Worm (Caenorhabditis elegans): ENCODE measurements around the gene T25F10.3.

T25F10.3 gene

DNA sequence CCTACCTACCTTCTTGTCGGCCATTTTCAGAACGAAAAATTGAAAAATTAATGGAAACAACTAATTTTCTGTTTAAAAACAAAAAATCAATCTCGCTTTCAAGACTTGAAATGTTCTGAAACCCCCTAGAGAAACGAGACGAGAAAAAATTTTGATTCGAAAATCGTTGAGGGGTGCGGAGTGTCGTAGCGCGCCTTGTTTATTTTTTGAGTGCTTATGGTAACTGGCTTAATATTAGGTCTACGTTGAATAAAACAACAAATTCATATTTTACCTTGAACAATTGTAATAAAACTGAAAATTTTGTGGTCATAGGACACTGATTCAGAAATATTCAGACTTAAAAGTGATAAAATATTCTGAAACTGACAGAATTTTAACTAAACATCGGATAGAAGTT, 34.4 kb upstream of the T25F10.3 start, which contains the start of gene sna-1:
TSS of gene sna-1 (minus strand) at position 218 of the 400 bp plus-strand sequence.
- TF ChIP-seq scrt-1 (GFP tag; IDR thresholded peaks at IDR 0.05) (no peak), ceh-36 (tag; optimal IDR thresholded peaks at IDR 0.05) (no peak)

DNA sequence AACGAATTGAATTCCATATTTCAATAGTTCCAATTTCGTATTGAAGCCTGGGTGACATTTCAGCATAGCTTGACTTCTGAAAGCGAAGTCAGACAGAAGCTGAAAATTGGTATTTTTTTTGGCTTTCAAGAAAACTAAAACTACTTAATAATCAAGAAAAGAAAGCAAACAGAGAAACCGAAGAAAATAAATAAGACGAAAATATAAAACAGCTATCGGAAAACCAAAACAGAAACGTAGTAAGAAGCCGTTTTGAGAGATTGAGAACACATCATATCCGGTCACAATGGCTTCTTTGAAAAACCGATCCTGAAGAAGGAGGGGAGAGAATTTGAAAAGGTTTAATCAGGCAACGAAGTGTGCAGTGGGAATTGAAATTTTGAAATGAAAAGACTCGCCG, 26.6 kb upstream of the T25F10.3 start, which contains the start of gene srg-30:
TSS of gene srg-30 (minus strand) at position 101 of the 400 bp plus-strand sequence.
- TF ChIP-seq tbx-11 (GFP tag; IDR thresholded peaks at IDR 0.05) (no peak), F13C5.2 (tag; optimal IDR thresholded peaks at IDR 0.05) (no peak), aly-1 (tag; optimal IDR thresholded peaks at IDR 0.05) (no peak), hmg-4 (GFP tag; optimal IDR thresholded peaks at IDR 0.05) (no peak), ama-1 (optimal IDR thresholded peaks at IDR 0.05) (no peak)

DNA sequence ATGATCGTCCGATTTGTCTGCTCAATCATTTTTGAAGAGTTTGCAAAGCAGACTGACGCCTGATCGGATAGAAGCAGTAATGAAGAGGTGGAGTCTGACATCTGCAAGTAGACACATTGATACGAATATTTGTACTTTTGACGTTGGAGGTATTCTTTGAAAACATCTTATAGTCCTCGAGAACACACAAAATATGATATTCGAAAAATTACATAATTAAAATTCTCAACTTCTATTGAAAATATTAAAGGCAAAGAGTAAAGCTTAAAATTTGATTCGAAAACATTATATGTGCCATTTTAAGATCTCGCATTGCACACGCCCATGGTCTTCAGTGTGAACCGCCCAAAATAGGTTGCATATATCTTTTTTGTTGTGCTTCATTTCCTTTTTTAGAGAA, 22.5 kb upstream of the T25F10.3 start, which contains the start of gene ZC487.2:
TSS of gene ZC487.2 (minus strand) at position 101 of the 400 bp plus-strand sequence.
- TF ChIP-seq flt-1 (GFP tag; IDR thresholded peaks at IDR 0.05): no peak
- no peak for TF ChIP-seq pes-1 (GFP tag; IDR thresholded peaks at IDR 0.05)
- no peak for TF ChIP-seq aly-1 (tag; optimal IDR thresholded peaks at IDR 0.05)
- no peak for TF ChIP-seq tbx-11 (GFP tag; IDR thresholded peaks at IDR 0.05)
- no peak for TF ChIP-seq sea-1 (GFP tag; conservative IDR thresholded peaks at IDR 0.05)

DNA sequence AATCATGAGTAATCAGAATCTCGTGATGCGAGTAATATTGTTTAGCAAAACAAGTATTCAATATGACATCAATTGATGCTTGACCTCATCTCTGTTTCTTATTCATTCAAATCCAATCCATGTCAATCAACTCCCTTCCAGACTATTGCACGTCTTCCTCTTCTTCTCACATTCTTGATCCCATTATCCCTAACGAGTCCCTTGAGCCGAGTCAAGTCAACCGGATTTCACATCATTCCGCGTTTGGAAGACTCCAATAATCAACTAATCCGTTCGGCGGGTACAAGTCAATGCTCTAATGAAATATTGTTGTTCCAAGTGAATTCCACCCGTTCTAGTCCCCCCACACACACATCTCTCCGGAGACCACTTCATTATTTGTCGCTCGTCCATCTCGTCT, 18.6 kb upstream of the T25F10.3 start:
- TF ChIP-seq hmbx-1 (tag; optimal IDR thresholded peaks at IDR 0.05): no peak
- no peak for TF ChIP-seq aly-1 (tag; optimal IDR thresholded peaks at IDR 0.05)
- TF ChIP-seq ets-7 (tag; optimal IDR thresholded peaks at IDR 0.05): no peak
- TF ChIP-seq pes-1 (GFP tag; IDR thresholded peaks at IDR 0.05): no peak
- TF ChIP-seq hnd-1 (tag; optimal IDR thresholded peaks at IDR 0.05): no peak
- TF ChIP-seq tra-4 (tag; optimal IDR thresholded peaks at IDR 0.05): no peak
- no peak for TF ChIP-seq flt-1 (GFP tag; IDR thresholded peaks at IDR 0.05)
- TF ChIP-seq F13C5.2 (tag; optimal IDR thresholded peaks at IDR 0.05): no peak
- TF ChIP-seq tbx-37 (GFP tag; conservative IDR thresholded peaks at IDR 0.05): no peak
- TF ChIP-seq ama-1 (optimal IDR thresholded peaks at IDR 0.05): no peak
- no peak for TF ChIP-seq scrt-1 (GFP tag; IDR thresholded peaks at IDR 0.05)
- no peak for TF ChIP-seq ceh-13 (GFP tag; optimal IDR thresholded peaks at IDR 0.05)
- TF ChIP-seq hmg-4 (GFP tag; optimal IDR thresholded peaks at IDR 0.05): no peak
- TF ChIP-seq tbx-11 (GFP tag; IDR thresholded peaks at IDR 0.05): no peak
- TF ChIP-seq sea-1 (GFP tag; conservative IDR thresholded peaks at IDR 0.05): no peak
- TF ChIP-seq B0310.2 (tag; optimal IDR thresholded peaks at IDR 0.05): no peak
- TF ChIP-seq ceh-36 (tag; optimal IDR thresholded peaks at IDR 0.05): no peak

DNA sequence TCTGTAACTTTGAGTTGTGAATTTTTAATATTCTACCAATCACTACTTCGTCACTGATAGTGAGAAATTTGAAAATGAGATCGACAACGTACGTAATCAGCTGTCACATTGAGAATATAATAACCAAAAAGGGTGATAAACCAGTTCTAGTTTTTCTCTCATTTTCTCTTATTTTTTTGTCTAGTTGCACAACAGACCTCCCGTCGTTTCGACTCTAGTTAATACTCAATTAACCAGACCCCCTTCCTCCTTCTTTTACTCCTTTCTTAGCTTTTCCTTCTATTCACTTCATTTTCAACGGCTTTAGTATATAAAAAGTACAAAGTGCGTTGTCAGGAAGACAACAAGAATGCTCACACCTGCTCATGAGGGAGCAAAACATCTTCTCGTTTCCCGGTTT, 17.7 kb upstream of the T25F10.3 start, which contains the start of gene ZC487.1:
TSS of gene ZC487.1 (plus strand) at position 301 of the 400 bp plus-strand sequence.
- TF ChIP-seq scrt-1 (GFP tag; IDR thresholded peaks at IDR 0.05): no peak
- no peak for TF ChIP-seq pes-1 (GFP tag; IDR thresholded peaks at IDR 0.05)
- no peak for TF ChIP-seq tbx-11 (GFP tag; IDR thresholded peaks at IDR 0.05)
- no peak for TF ChIP-seq hmbx-1 (tag; optimal IDR thresholded peaks at IDR 0.05)

DNA sequence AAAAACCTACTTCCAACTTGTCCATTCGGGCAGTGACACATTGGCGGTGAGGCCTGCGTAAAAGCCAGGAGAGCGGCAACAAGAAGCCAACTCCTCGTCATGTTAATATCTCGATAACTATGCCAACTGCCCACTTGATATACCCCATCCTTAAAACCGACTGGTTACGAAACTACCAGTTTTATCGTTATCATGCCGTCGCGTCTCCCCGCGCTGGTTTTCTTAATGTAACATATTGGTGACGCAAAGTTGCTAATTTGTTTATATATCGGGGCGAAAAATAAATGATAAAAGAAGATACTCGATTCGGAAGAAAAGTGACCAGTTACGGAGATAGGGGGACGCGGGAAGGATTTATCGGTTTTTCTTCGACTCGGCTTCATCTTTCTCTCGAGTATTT, 13.3 kb upstream of the T25F10.3 start, which contains the start of gene grl-9:
TSS of gene grl-9 (minus strand) at position 101 of the 400 bp plus-strand sequence.
- no peak for TF ChIP-seq hmg-4 (GFP tag; optimal IDR thresholded peaks at IDR 0.05)
- no peak for TF ChIP-seq pes-1 (GFP tag; IDR thresholded peaks at IDR 0.05)
- no peak for TF ChIP-seq ets-7 (tag; optimal IDR thresholded peaks at IDR 0.05)
- TF ChIP-seq hnd-1 (tag; optimal IDR thresholded peaks at IDR 0.05): no peak
- TF ChIP-seq B0310.2 (tag; optimal IDR thresholded peaks at IDR 0.05): no peak
- TF ChIP-seq ceh-13 (GFP tag; optimal IDR thresholded peaks at IDR 0.05): no peak
- TF ChIP-seq F13C5.2 (tag; optimal IDR thresholded peaks at IDR 0.05): no peak
- TF ChIP-seq scrt-1 (GFP tag; IDR thresholded peaks at IDR 0.05): no peak
- TF ChIP-seq ceh-36 (tag; optimal IDR thresholded peaks at IDR 0.05): no peak

DNA sequence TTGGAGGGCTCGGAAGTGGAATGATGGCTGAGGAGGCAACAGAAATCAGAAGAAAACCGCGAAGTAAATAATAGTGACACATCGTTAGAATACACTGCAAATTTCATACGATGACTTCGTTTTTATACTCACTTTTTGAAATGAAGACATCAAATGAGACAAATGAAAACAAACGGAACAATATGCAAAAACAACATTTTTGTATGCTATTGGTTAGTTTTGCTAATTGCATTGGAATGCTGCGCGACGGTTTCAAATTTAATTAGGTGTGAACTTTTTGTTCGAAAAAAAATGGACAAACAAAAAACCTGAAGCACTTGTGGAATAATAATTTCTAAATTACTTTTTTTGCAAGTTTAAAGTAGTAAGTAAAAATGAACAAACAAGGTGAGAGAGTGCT, 11.9 kb upstream of the T25F10.3 start, which contains the start of gene grl-8:
TSS of gene grl-8 (minus strand) at position 101 of the 400 bp plus-strand sequence.
- TF ChIP-seq flt-1 (GFP tag; IDR thresholded peaks at IDR 0.05) (no peak), tra-4 (tag; optimal IDR thresholded peaks at IDR 0.05) (no peak), B0310.2 (tag; optimal IDR thresholded peaks at IDR 0.05) (no peak), aly-1 (tag; optimal IDR thresholded peaks at IDR 0.05) (no peak)

DNA sequence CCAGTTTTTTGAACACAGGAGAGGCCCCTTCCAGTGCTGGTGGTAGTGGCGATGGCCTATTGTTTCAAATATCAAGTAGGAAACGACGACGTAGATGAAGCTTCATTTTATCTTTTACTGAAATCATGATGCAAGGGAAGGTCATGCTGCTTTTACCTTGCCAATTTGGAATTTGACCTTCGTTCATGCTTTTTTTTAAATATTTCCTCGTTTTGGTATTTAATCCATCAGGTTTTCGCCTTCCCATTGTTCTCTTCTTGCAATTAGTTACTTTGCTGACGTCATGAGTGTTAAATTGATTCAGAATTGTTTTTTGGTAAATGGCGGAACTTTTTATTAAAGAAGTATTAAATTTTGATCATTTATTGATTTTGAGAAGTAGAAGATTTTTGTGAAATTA, 8.8 kb upstream of the T25F10.3 start:
- TF ChIP-seq B0310.2 (tag; optimal IDR thresholded peaks at IDR 0.05) (no peak), ceh-13 (GFP tag; optimal IDR thresholded peaks at IDR 0.05) (no peak), tbx-37 (GFP tag; conservative IDR thresholded peaks at IDR 0.05) (no peak), tbx-11 (GFP tag; IDR thresholded peaks at IDR 0.05) (no peak), sea-1 (GFP tag; conservative IDR thresholded peaks at IDR 0.05) (no peak), pes-1 (GFP tag; IDR thresholded peaks at IDR 0.05) (no peak), F13C5.2 (tag; optimal IDR thresholded peaks at IDR 0.05) (no peak), ets-7 (tag; optimal IDR thresholded peaks at IDR 0.05) (no peak), ama-1 (optimal IDR thresholded peaks at IDR 0.05) (no peak), hmg-4 (GFP tag; optimal IDR thresholded peaks at IDR 0.05) (no peak), flt-1 (GFP tag; IDR thresholded peaks at IDR 0.05) (no peak)

DNA sequence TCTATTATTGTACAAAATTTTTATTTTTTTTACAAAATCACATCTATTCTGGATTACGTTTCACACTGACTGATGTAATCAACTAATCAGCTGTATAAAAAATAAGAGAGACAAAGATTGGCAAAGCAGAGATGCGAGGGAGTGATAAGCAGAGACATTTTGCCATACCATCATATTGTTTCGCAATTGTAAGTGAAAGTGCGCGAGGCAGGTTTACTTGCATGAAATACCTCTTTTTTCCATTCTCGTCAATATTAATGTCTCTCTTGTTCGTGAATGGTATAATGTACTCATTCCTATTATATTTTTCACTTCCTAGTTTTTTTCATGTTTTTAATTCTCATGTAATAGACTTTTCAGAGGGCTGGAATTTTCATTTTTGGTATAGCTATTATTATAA, 8.0 kb upstream of the T25F10.3 start:
- TF ChIP-seq scrt-1 (GFP tag; IDR thresholded peaks at IDR 0.05): no peak
- no peak for TF ChIP-seq tra-4 (tag; optimal IDR thresholded peaks at IDR 0.05)
- TF ChIP-seq ama-1 (optimal IDR thresholded peaks at IDR 0.05): no peak
- TF ChIP-seq ets-7 (tag; optimal IDR thresholded peaks at IDR 0.05): no peak
- TF ChIP-seq flt-1 (GFP tag; IDR thresholded peaks at IDR 0.05): no peak
- TF ChIP-seq hmg-4 (GFP tag; optimal IDR thresholded peaks at IDR 0.05): no peak
- no peak for TF ChIP-seq tbx-37 (GFP tag; conservative IDR thresholded peaks at IDR 0.05)
- TF ChIP-seq F13C5.2 (tag; optimal IDR thresholded peaks at IDR 0.05): no peak
- no peak for TF ChIP-seq ceh-36 (tag; optimal IDR thresholded peaks at IDR 0.05)
- no peak for TF ChIP-seq tbx-11 (GFP tag; IDR thresholded peaks at IDR 0.05)
- TF ChIP-seq hmbx-1 (tag; optimal IDR thresholded peaks at IDR 0.05): no peak
- TF ChIP-seq pes-1 (GFP tag; IDR thresholded peaks at IDR 0.05): no peak
- TF ChIP-seq hnd-1 (tag; optimal IDR thresholded peaks at IDR 0.05): no peak
